Worm (Caenorhabditis elegans): Measurements from ENCODE around the gene snrp-200.

DNA sequence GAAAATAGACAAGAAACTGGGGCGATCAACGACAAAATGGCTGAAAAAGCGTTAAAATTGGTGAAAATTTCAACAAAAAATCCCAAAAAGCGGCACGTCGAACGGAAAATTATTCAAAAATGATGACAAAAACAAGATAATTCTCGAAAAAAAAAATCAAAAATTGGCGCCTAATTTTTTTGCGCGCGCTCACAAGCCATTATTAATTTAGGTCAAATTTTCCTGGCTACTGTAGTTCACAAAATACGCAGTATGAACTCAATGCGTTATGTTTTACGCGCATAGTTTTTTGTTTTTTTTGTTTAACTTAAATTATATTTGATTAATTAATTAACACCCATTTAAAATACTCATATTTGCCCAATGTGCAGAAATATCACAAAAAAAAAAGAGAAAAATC lies 2.6 kb upstream of the snrp-200 start:
- TF ChIP-seq zag-1 (tag; optimal IDR thresholded peaks at IDR 0.05), result no peak
- TF ChIP-seq ceh-82 (tag; optimal IDR thresholded peaks at IDR 0.05), result no peak
- no peak for TF ChIP-seq irx-1 (tag; optimal IDR thresholded peaks at IDR 0.05)
- TF ChIP-seq ztf-4 (tag; optimal IDR thresholded peaks at IDR 0.05), result no peak
- no peak for TF ChIP-seq swsn-7 (tag; optimal IDR thresholded peaks at IDR 0.05)
